Fruit fly (Drosophila melanogaster): ENCODE results near the gene CG17734.

The CG17734 gene

dm6 chr3R:11208766-11209331 lies 35.0 kb downstream of the CG17734 start:
- TF ChIP-seq Mnt (GFP tag; optimal IDR thresholded peaks at IDR 0.05), result peak; percentile 18
- no peak for TF ChIP-seq Hr96 (GFP tag; optimal IDR thresholded peaks at IDR 0.05)
- peak; percentile 44 for TF ChIP-seq cic (GFP tag; optimal IDR thresholded peaks at IDR 0.05)
- no peak for TF ChIP-seq CG5204 (GFP tag; optimal IDR thresholded peaks at IDR 0.05)
- no peak for TF ChIP-seq kay (GFP tag; ENCODE audit: borderline replicate concordance)
- TF ChIP-seq CG7045 (GFP tag; optimal IDR thresholded peaks at IDR 0.05), result no peak
- TF ChIP-seq toe (GFP tag; optimal IDR thresholded peaks at IDR 0.05), result no peak
- TF ChIP-seq bab1 (GFP tag; optimal IDR thresholded peaks at IDR 0.05), result peak; percentile 48
- TF ChIP-seq CG14711 (tag; optimal IDR thresholded peaks at IDR 0.05), result no peak
- TF ChIP-seq tj (GFP tag; optimal IDR thresholded peaks at IDR 0.05), result no peak

DNA sequence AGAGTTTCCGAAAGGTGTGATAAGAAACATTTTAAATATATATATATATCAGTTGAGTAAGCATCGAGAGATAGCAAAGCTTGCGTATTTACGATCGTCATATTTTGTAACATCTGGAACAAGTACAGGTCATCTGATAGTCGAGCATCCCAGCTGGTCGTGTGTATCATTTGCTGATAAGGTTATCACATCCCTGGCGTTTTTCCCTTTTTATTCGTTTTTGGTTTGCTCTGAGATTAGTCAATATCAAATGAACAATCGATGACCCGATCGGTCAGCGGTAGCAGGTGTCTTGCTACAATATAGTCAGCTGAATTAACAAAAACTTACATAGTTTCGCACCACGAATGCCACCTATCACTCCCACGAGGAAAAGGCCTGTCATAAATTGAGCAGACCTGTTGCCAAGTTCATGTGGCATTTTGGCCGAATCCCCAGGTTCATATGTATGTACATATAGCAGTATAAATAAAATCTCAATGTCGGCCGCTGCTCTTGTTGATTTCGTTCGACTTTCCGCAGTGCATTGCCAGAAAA lies 42.8 kb downstream of the CG17734 start:
- TF ChIP-seq CG7101 (tag; optimal IDR thresholded peaks at IDR 0.05) (peak; percentile 50), cnc (optimal IDR thresholded peaks at IDR 0.05) (no peak), CG1620 (GFP tag; optimal IDR thresholded peaks at IDR 0.05) (no peak), CG33017 (tag; optimal IDR thresholded peaks at IDR 0.05) (peak; percentile 46), CG5204 (GFP tag; optimal IDR thresholded peaks at IDR 0.05) (no peak), CG11617 (GFP tag; optimal IDR thresholded peaks at IDR 0.05) (peak; percentile 42)

- peak; percentile 92 for TF ChIP-seq kay (GFP tag; ENCODE audit: borderline replicate concordance)
- peak; percentile 27 for TF ChIP-seq Mnt (GFP tag; optimal IDR thresholded peaks at IDR 0.05)
- no peak for TF ChIP-seq CG5204 (GFP tag; optimal IDR thresholded peaks at IDR 0.05)
- no peak for TF ChIP-seq tj (GFP tag; optimal IDR thresholded peaks at IDR 0.05)
- no peak for TF ChIP-seq CG33017 (tag; optimal IDR thresholded peaks at IDR 0.05)
- peak; percentile 30 for TF ChIP-seq cic (GFP tag; optimal IDR thresholded peaks at IDR 0.05)
- peak; percentile 56 for TF ChIP-seq CG14711 (tag; optimal IDR thresholded peaks at IDR 0.05)
- peak; percentile 2 for TF ChIP-seq CG7045 (GFP tag; optimal IDR thresholded peaks at IDR 0.05)
- no peak for TF ChIP-seq cnc (optimal IDR thresholded peaks at IDR 0.05)
- no peak for TF ChIP-seq CG7101 (tag; optimal IDR thresholded peaks at IDR 0.05)
These were observed 43.5 kb downstream of the CG17734 start for dm6 chr3R:11200042-11200884.

DNA sequence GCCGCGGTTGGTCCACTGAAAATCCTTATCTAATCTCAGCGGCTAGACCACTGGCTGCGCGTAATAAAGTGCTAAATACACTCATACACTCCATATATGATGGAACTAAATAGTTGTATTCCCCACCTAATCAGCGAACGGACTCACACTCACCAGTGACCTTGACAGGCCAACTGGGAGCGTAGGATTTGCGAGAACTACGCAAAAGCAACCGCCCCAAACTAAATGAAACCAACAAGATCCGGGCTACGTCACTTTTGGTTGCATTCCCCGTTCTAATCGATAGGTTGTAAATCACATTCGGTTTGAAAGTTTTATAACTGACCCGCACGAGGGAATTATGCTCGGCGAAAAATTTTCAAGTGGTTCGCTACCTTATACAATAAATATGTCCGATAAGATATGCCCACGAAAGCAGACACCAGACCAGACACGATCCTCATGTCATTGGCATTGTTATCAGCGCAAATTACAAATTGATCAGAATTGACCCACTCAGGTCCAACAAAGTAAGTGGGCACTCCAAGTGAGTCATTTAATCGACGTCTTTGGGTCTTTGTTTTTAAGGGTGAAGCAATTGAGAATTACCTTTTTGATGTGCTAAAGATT lies 44.5 kb downstream of the CG17734 start:
- TF ChIP-seq Crg-1 (GFP tag; optimal IDR thresholded peaks at IDR 0.05) (no peak), CG33017 (tag; optimal IDR thresholded peaks at IDR 0.05) (peak; percentile 23), kay (GFP tag; ENCODE audit: borderline replicate concordance) (peak; percentile 66), CG14711 (tag; optimal IDR thresholded peaks at IDR 0.05) (no peak), cic (GFP tag; optimal IDR thresholded peaks at IDR 0.05) (peak; percentile 77), Mnt (GFP tag; optimal IDR thresholded peaks at IDR 0.05) (no peak), CG7045 (GFP tag; optimal IDR thresholded peaks at IDR 0.05) (peak; percentile 0), Clk (GFP tag; optimal IDR thresholded peaks at IDR 0.05) (no peak)

dm6 chr3R:11198062-11198472 lies 45.7 kb downstream of the CG17734 start:
- TF ChIP-seq toe (GFP tag; optimal IDR thresholded peaks at IDR 0.05), result no peak
- peak; percentile 68 for TF ChIP-seq kay (GFP tag; ENCODE audit: borderline replicate concordance)
- TF ChIP-seq ovo (GFP tag; optimal IDR thresholded peaks at IDR 0.05), result no peak
- TF ChIP-seq Clk (GFP tag; optimal IDR thresholded peaks at IDR 0.05), result no peak
- TF ChIP-seq cnc (optimal IDR thresholded peaks at IDR 0.05), result no peak
- no peak for TF ChIP-seq CG12768 (GFP tag; optimal IDR thresholded peaks at IDR 0.05)
- no peak for TF ChIP-seq CG1620 (GFP tag; optimal IDR thresholded peaks at IDR 0.05)
- peak; percentile 50 for TF ChIP-seq pad (GFP tag; optimal IDR thresholded peaks at IDR 0.05)
- no peak for TF ChIP-seq CG5204 (GFP tag; optimal IDR thresholded peaks at IDR 0.05)
- peak; percentile 92 for TF ChIP-seq cic (GFP tag; optimal IDR thresholded peaks at IDR 0.05)
- no peak for TF ChIP-seq Crg-1 (GFP tag; optimal IDR thresholded peaks at IDR 0.05)
- no peak for TF ChIP-seq Hr96 (GFP tag; optimal IDR thresholded peaks at IDR 0.05)
- TF ChIP-seq CG7045 (GFP tag; optimal IDR thresholded peaks at IDR 0.05), result peak; percentile 9
- TF ChIP-seq tj (GFP tag; optimal IDR thresholded peaks at IDR 0.05), result peak; percentile 81
- no peak for TF ChIP-seq CG7101 (tag; optimal IDR thresholded peaks at IDR 0.05)
- no peak for TF ChIP-seq CG33017 (tag; optimal IDR thresholded peaks at IDR 0.05)
- peak; percentile 55 for TF ChIP-seq bab1 (GFP tag; optimal IDR thresholded peaks at IDR 0.05)
- no peak for TF ChIP-seq CG11617 (GFP tag; optimal IDR thresholded peaks at IDR 0.05)
- TF ChIP-seq CG14711 (tag; optimal IDR thresholded peaks at IDR 0.05), result no peak
- TF ChIP-seq Mnt (GFP tag; optimal IDR thresholded peaks at IDR 0.05), result peak; percentile 95

DNA sequence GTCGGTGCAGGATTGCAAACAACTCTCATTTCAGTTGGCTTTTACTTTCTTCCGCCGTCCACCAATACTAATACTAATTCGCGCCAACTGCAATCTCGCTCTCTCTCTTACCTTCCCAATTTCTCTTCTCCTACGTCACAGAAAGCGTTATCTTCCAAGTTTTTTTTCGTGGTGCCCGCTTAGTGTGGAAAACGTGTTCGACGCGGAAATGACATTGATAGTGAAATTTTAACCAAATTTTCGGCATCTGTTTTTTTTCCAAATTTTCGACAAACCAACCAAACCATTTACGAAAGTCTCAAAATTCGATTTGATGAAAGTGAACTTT lies 46.4 kb downstream of the CG17734 start, which contains the start of gene cu:
cu (plus strand) TSS at position 204 of the 328 bp plus-strand sequence.
- TF ChIP-seq CG7101 (tag; optimal IDR thresholded peaks at IDR 0.05), result no peak
- TF ChIP-seq Mnt (GFP tag; optimal IDR thresholded peaks at IDR 0.05), result peak; percentile 83
- no peak for TF ChIP-seq cic (GFP tag; optimal IDR thresholded peaks at IDR 0.05)
